Worm (Caenorhabditis elegans) whole organism, young adult: Measurements from ENCODE around the gene spch-1.
A peak's percentile ranks its signal among the peaks of the same experiment; 100 is the strongest.

Experiments
- B0019.2 ChIP-seq: fragments of 200-800 bp; sonication (Bioruptor generic); conservative IDR thresholded peaks from 2 replicates; pipeline ENCODE4 v1.3.6; 2022; ENCODE audit warnings: missing genetic modification reagents, missing genetic modification characterization, missing compliant biosample characterization
- B0035.1 ChIP-seq: sonication (generic microtip); optimal IDR thresholded peaks from 2 replicates; lab custom pipeline; 2016; ENCODE audit warnings: missing genetic modification characterization, mild to moderate bottlenecking, missing compliant biosample characterization, missing genotype, missing genetic modification reagents
- C17E4.6 ChIP-seq: fragments of 200-800 bp; sonication (Bioruptor generic); IDR thresholded peaks from 2 replicates; pipeline ENCODE4 v1.3.6; 2022; ENCODE audit warnings: missing genetic modification reagents, missing genetic modification characterization, missing compliant biosample characterization
- D2030.7 ChIP-seq: fragments of 200-800 bp; sonication (Bioruptor generic); IDR thresholded peaks from 2 replicates; pipeline ENCODE4 v1.3.6; 2022; ENCODE audit warnings: missing genetic modification reagents, missing genetic modification characterization, missing compliant biosample characterization
- F10E7.11 ChIP-seq: sonication (generic microtip); optimal IDR thresholded peaks from 2 replicates; lab custom pipeline; 2017; ENCODE audit warnings: mild to moderate bottlenecking, missing genetic modification characterization, moderate library complexity, missing compliant biosample characterization
- F22D6.2 ChIP-seq: sonication (generic microtip); optimal IDR thresholded peaks from 2 replicates; lab custom pipeline; 2016; ENCODE audit warnings: mild to moderate bottlenecking, missing genetic modification characterization, missing compliant biosample characterization
- F33H1.4 ChIP-seq: fragments of 200-800 bp; sonication (Bioruptor generic); IDR thresholded peaks from 2 replicates; pipeline ENCODE4 v1.3.6; 2022; ENCODE audit warnings: missing genetic modification reagents, missing genetic modification characterization, missing compliant biosample characterization
- F39B2.1 ChIP-seq: fragments of 200-800 bp; sonication (Bioruptor generic); IDR thresholded peaks from 2 replicates; pipeline ENCODE4 v1.3.6; 2022; ENCODE audit warnings: missing genetic modification reagents, missing genetic modification characterization, missing compliant biosample characterization
- F49E8.2 ChIP-seq: sonication (generic microtip); optimal IDR thresholded peaks from 3 replicates; lab custom pipeline; 2017; ENCODE audit warnings: missing genetic modification characterization, mild to moderate bottlenecking, missing compliant biosample characterization, antibody characterized with exemption, moderate library complexity; ENCODE audit not compliant: insufficient read depth
- F57C9.4 ChIP-seq: sonication (generic microtip); optimal IDR thresholded peaks from 2 replicates; lab custom pipeline; 2017; ENCODE audit warnings: mild to moderate bottlenecking, missing genetic modification characterization, missing compliant biosample characterization
- Y79H2A.3 ChIP-seq: fragments of 200-800 bp; sonication (Bioruptor generic); conservative IDR thresholded peaks from 2 replicates; pipeline ENCODE4 v1.3.6; 2022; ENCODE audit warnings: missing genetic modification reagents, missing genetic modification characterization, missing compliant biosample characterization
- ZK185.1 ChIP-seq: sonication (generic microtip); optimal IDR thresholded peaks from 2 replicates; lab custom pipeline; 2016; ENCODE audit warnings: mild to moderate bottlenecking, missing genetic modification characterization, missing compliant biosample characterization; ENCODE audit not compliant: poor library complexity, severe bottlenecking
- akir-1 ChIP-seq: fragments of 200-800 bp; sonication (Bioruptor generic); optimal IDR thresholded peaks from 2 replicates; lab custom pipeline; 2018; ENCODE audit warnings: mild to moderate bottlenecking, missing genetic modification characterization, moderate library complexity, missing compliant biosample characterization
- aptf-2 ChIP-seq: fragments of 200-800 bp; sonication (Bioruptor generic); conservative IDR thresholded peaks from 2 replicates; pipeline ENCODE4 v1.3.6; 2022; ENCODE audit warnings: missing genetic modification reagents, missing genetic modification characterization, missing compliant biosample characterization
- aptf-3 ChIP-seq: fragments of 200-800 bp; sonication (Bioruptor generic); IDR thresholded peaks from 2 replicates; pipeline ENCODE4 v1.3.6; 2022; ENCODE audit warnings: missing genetic modification characterization, missing compliant biosample characterization
- attf-3 ChIP-seq: fragments of 200-800 bp; sonication (Bioruptor generic); conservative IDR thresholded peaks from 2 replicates; pipeline ENCODE4 v1.3.6; 2022; ENCODE audit warnings: missing genetic modification reagents, missing genetic modification characterization, missing compliant biosample characterization
- attf-5 ChIP-seq: fragments of 200-800 bp; sonication (Bioruptor generic); optimal IDR thresholded peaks from 2 replicates; lab custom pipeline; 2018; ENCODE audit warnings: mild to moderate bottlenecking, missing genetic modification characterization, missing compliant biosample characterization
- ceh-40 ChIP-seq: fragments of 200-800 bp; sonication (Bioruptor generic); IDR thresholded peaks from 2 replicates; pipeline ENCODE4 v1.3.6; 2022; ENCODE audit warnings: missing genetic modification characterization, missing compliant biosample characterization
- ceh-91 ChIP-seq: fragments of 200-800 bp; sonication (Bioruptor generic); IDR thresholded peaks from 2 replicates; pipeline ENCODE4 v1.3.6; 2022; ENCODE audit warnings: missing genetic modification reagents, missing genetic modification characterization, missing compliant biosample characterization
- dpl-1 ChIP-seq: fragments of 150-350 bp; optimal IDR thresholded peaks from 2 replicates; lab custom pipeline; 2014; ENCODE audit warnings: missing biosample characterization, missing genetic modification reagents, missing genetic modification characterization
- egrh-3 ChIP-seq: fragments of 200-800 bp; sonication (Bioruptor generic); IDR thresholded peaks from 2 replicates; pipeline ENCODE4 v1.3.6; 2022; ENCODE audit warnings: missing genetic modification reagents, missing genetic modification characterization, missing compliant biosample characterization
- hmg-20 ChIP-seq: fragments of 200-800 bp; sonication (Bioruptor generic); IDR thresholded peaks from 2 replicates; pipeline ENCODE4 v1.3.6; 2022; ENCODE audit warnings: missing genetic modification reagents, missing genetic modification characterization, missing compliant biosample characterization
- hsf-1 ChIP-seq: fragments of 200-800 bp; sonication (Bioruptor generic); IDR thresholded peaks from 2 replicates; pipeline ENCODE4 v1.3.6; 2022; ENCODE audit warnings: missing genetic modification reagents, missing genetic modification characterization, missing compliant biosample characterization
- lag-1 ChIP-seq: fragments of 200-800 bp; sonication (Bioruptor generic); IDR thresholded peaks from 2 replicates; pipeline ENCODE4 v1.3.6; 2022; ENCODE audit warnings: missing genetic modification reagents, missing genetic modification characterization, missing compliant biosample characterization
- lsl-1 ChIP-seq: fragments of 200-800 bp; sonication (Bioruptor generic); optimal IDR thresholded peaks from 2 replicates; lab custom pipeline; 2018; ENCODE audit warnings: mild to moderate bottlenecking, missing genetic modification characterization, moderate library complexity, missing compliant biosample characterization
- madf-3 ChIP-seq: fragments of 200-800 bp; sonication (Bioruptor generic); IDR thresholded peaks from 2 replicates; pipeline ENCODE4 v1.3.6; 2022; ENCODE audit warnings: missing genetic modification reagents, missing genetic modification characterization, missing compliant biosample characterization
- mcd-1 ChIP-seq: fragments of 200-800 bp; sonication (Bioruptor generic); IDR thresholded peaks from 2 replicates; pipeline ENCODE4 v1.3.6; 2022; ENCODE audit warnings: missing genetic modification reagents, missing genetic modification characterization, missing compliant biosample characterization
- nhr-120 ChIP-seq: fragments of 200-800 bp; sonication (Bioruptor generic); IDR thresholded peaks from 2 replicates; pipeline ENCODE4 v1.3.6; 2022; ENCODE audit warnings: missing genetic modification characterization, missing compliant biosample characterization
- nhr-80 ChIP-seq: sonication (generic microtip); optimal IDR thresholded peaks from 2 replicates; lab custom pipeline; 2016; ENCODE audit warnings: missing genetic modification characterization, missing compliant biosample characterization
- rec-8 ChIP-seq, 2 experiments: sonication (generic microtip); optimal IDR thresholded peaks; 2 replicates each; lab custom pipeline; 2016; ENCODE audit warnings: mild to moderate bottlenecking in 2 of 2, missing genetic modification characterization in 2 of 2, missing genetic modification reagents in 2 of 2, missing genotype in 2 of 2, missing biosample characterization in 1 of 2, missing compliant biosample characterization in 1 of 2, moderate library complexity in 1 of 2
- repo-1 ChIP-seq: sonication (generic microtip); optimal IDR thresholded peaks from 2 replicates; lab custom pipeline; 2017; ENCODE audit warnings: mild to moderate bottlenecking, missing genetic modification characterization, missing compliant biosample characterization
- sdz-38 ChIP-seq: sonication (generic microtip); optimal IDR thresholded peaks from 2 replicates; lab custom pipeline; 2016; ENCODE audit warnings: missing genotype, missing genetic modification characterization, missing compliant biosample characterization
- snpc-1.1 ChIP-seq: sonication (generic microtip); optimal IDR thresholded peaks from 2 replicates; lab custom pipeline; 2017; ENCODE audit warnings: missing genetic modification characterization, mild to moderate bottlenecking, missing compliant biosample characterization, antibody characterized with exemption, moderate library complexity, missing genotype, missing genetic modification reagents; ENCODE audit not compliant: insufficient read depth
- snpc-1.3 ChIP-seq: sonication (generic microtip); optimal IDR thresholded peaks from 2 replicates; lab custom pipeline; 2017; ENCODE audit warnings: missing genetic modification characterization, mild to moderate bottlenecking, missing compliant biosample characterization, antibody characterized with exemption, moderate library complexity, missing genotype, missing genetic modification reagents; ENCODE audit not compliant: insufficient read depth
- snpc-3.4 ChIP-seq: sonication (generic microtip); optimal IDR thresholded peaks from 2 replicates; lab custom pipeline; 2017; ENCODE audit warnings: missing genetic modification characterization, mild to moderate bottlenecking, missing compliant biosample characterization, antibody characterized with exemption, moderate library complexity, missing genotype, missing genetic modification reagents
- tlf-1 ChIP-seq: fragments of 200-800 bp; sonication (Bioruptor generic); optimal IDR thresholded peaks from 2 replicates; lab custom pipeline; 2018; ENCODE audit warnings: mild to moderate bottlenecking, missing genetic modification characterization, missing compliant biosample characterization
- unc-130 ChIP-seq: sonication (generic microtip); optimal IDR thresholded peaks from 2 replicates; lab custom pipeline; 2016; ENCODE audit warnings: missing genetic modification reagents, missing genetic modification characterization, missing compliant biosample characterization
- unc-62 ChIP-seq: fragments of 150-350 bp; optimal IDR thresholded peaks from 2 replicates; lab custom pipeline; 2014; ENCODE audit warnings: missing biosample characterization, missing genetic modification reagents, missing genetic modification characterization
- zim-3 ChIP-seq: sonication (generic microtip); optimal IDR thresholded peaks from 2 replicates; lab custom pipeline; 2017; ENCODE audit warnings: mild to moderate bottlenecking, missing genetic modification characterization, moderate library complexity, missing compliant biosample characterization
- ztf-22 ChIP-seq: fragments of 200-800 bp; sonication (Bioruptor generic); optimal IDR thresholded peaks from 2 replicates; lab custom pipeline; 2018; ENCODE audit warnings: mild to moderate bottlenecking, missing genetic modification characterization, moderate library complexity, missing compliant biosample characterization
- ztf-26 ChIP-seq: sonication (generic microtip); optimal IDR thresholded peaks from 2 replicates; lab custom pipeline; 2017; ENCODE audit warnings: missing genetic modification characterization, missing compliant biosample characterization
- ztf-3 ChIP-seq: fragments of 200-800 bp; sonication (Bioruptor generic); optimal IDR thresholded peaks from 2 replicates; lab custom pipeline; 2018; ENCODE audit warnings: mild to moderate bottlenecking, missing genetic modification characterization, missing compliant biosample characterization
- ztf-6 ChIP-seq: fragments of 200-800 bp; sonication (Bioruptor generic); IDR thresholded peaks from 2 replicates; pipeline ENCODE4 v1.3.6; 2022; ENCODE audit warnings: missing genetic modification reagents, missing genetic modification characterization, missing compliant biosample characterization

The spch-1 gene

ce11 chrIV:10110417-10110816, 924 bp downstream of the spch-1 start, which contains the start of gene egl-38:
egl-38 (minus strand) TSS chrIV:10110517.
- TF ChIP-seq unc-130 (GFP tag; lab: Kevin White, UChicago) (no peak), aptf-2 (no peak), snpc-1.1 (tag; lab: Kevin White, UChicago) (no peak)

- peak; percentile 88 for TF ChIP-seq attf-3
- TF ChIP-seq snpc-3.4 (tag; lab: Kevin White, UChicago): no peak
Measured at ce11 chrIV:10096881-10097280, 14.5 kb downstream of the spch-1 start, which contains the start of gene dis-3. dis-3 (plus strand) TSS chrIV:10097202.

DNA sequence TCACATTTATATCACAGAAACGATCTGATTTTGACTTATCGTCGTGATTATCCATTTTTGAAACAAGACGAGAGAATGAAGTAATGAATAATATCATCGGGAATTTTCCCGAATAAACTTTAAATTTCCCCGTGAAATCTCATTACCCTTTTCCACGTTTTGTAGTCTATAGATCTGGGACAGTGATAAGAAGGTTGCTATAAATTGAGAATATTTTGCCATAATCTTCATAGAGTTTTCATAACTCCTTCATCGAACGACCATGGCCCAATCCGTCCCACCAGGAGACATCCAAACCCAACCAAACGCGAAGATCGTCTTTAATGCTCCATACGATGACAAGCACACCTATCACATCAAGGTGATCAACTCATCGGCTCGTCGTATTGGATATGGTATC, 16.2 kb downstream of the spch-1 start, which contains the start of the genes C04G2.5 and msp-36:
Gene C04G2.5, minus strand, starts transcription at position 101 of the 400 bp plus-strand sequence.
Gene msp-36, plus strand, starts transcription at position 263 of the 400 bp plus-strand sequence.
- TF ChIP-seq nhr-80 (no peak), F57C9.4 (tag; lab: Kevin White, UChicago) (no peak), C17E4.6 (GFP tag; lab: Robert Waterston, UW) (no peak), B0019.2 (GFP tag; lab: Robert Waterston, UW) (no peak), akir-1 (no peak), B0035.1 (tag; lab: Kevin White, UChicago) (no peak)
- TF ChIP-seq, all 124 proteins: peak for 0

DNA sequence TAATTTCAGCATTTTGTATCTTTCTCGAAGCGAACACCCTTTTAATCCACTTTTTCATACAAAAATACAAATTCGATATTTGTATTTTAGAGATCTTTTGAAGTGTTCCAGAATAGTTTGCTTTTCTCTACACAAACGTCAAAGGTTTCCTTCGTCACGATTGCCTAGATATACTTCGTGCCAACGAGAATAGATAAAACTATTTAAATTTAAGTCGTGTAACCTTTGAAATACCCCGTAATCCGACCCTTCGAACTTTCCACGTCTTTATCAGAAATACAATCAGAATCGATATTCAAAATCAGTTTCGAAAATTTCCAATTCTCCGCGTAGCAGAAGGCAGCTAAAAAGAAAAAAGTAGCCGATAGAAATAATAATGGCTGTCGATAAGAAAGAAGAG, 21.0 kb downstream of the spch-1 start, which contains the start of gene ttbk-5:
Gene ttbk-5, plus strand, starts transcription at position 301 of the 400 bp plus-strand sequence.
- TF ChIP-seq F39B2.1 (GFP tag; lab: Robert Waterston, UW) (no peak), attf-5 (GFP tag; lab: Kevin White, UChicago) (no peak), tlf-1 (GFP tag; lab: Kevin White, UChicago) (no peak), rec-8 (tag; optimal IDR thresholded peaks at IDR 0.05; lab: Kevin White, UChicago) (no peak), dpl-1 (no peak), snpc-1.3 (tag; lab: Kevin White, UChicago) (no peak), F22D6.2 (tag; lab: Kevin White, UChicago) (no peak), egrh-3 (no peak), F10E7.11 (no peak), lsl-1 (GFP tag; lab: Kevin White, UChicago) (no peak), ceh-91 (GFP tag; lab: Robert Waterston, UW) (no peak), akir-1 (no peak), Y79H2A.3 (no peak), ztf-6 (GFP tag; lab: Robert Waterston, UW) (no peak), ZK185.1 (tag; lab: Kevin White, UChicago) (no peak), F49E8.2 (no peak), zim-3 (no peak), aptf-3 (GFP tag; lab: Robert Waterston, UW) (no peak)

- TF ChIP-seq ztf-3 (GFP tag; lab: Kevin White, UChicago): no peak
- no peak for TF ChIP-seq nhr-120 (GFP tag; lab: Robert Waterston, UW)
- no peak for TF ChIP-seq unc-62 (GFP tag; lab: Kevin White, UChicago)
- TF ChIP-seq madf-3 (GFP tag; lab: Robert Waterston, UW): no peak
- no peak for TF ChIP-seq F33H1.4
- TF ChIP-seq hmg-20 (GFP tag; lab: Robert Waterston, UW): no peak
- no peak for TF ChIP-seq lag-1 (GFP tag; lab: Robert Waterston, UW)
- no peak for TF ChIP-seq ceh-40
- no peak for TF ChIP-seq D2030.7
- TF ChIP-seq F57C9.4 (tag; lab: Kevin White, UChicago): no peak
- TF ChIP-seq sdz-38 (tag; lab: Kevin White, UChicago): no peak
- TF ChIP-seq ztf-22 (GFP tag; lab: Kevin White, UChicago): no peak
- TF ChIP-seq repo-1 (tag; lab: Kevin White, UChicago): no peak
- no peak for TF ChIP-seq mcd-1 (GFP tag; lab: Robert Waterston, UW)
- TF ChIP-seq tlf-1 (GFP tag; lab: Kevin White, UChicago): no peak
- no peak for TF ChIP-seq hsf-1 (GFP tag; lab: Robert Waterston, UW)
- no peak for TF ChIP-seq ztf-26 (tag; lab: Kevin White, UChicago)
Measured at ce11 chrIV:10089777-10090176, 21.6 kb downstream of the spch-1 start, which contains the start of gene ttr-39. ttr-39 (minus strand) TSS chrIV:10089877.
